Fruit fly (Drosophila melanogaster) whole organism, prepupa: Measurements from ENCODE around the gene CG15576.

Source experiments
- Hr39 ChIP-seq: fragments of 200-800 bp; sonication (Bioruptor generic); optimal IDR thresholded peaks from 2 replicates; lab custom pipeline; 2016; ENCODE audit warnings: missing biosample characterization, missing genetic modification characterization
- Lpt ChIP-seq: fragments of 200-800 bp; sonication (Bioruptor generic); optimal IDR thresholded peaks from 3 replicates; lab custom pipeline; 2016; ENCODE audit warnings: missing biosample characterization, missing genetic modification characterization
- cyc ChIP-seq: fragments of 200-800 bp; sonication (Bioruptor generic); optimal IDR thresholded peaks from 3 replicates; lab custom pipeline; 2016; ENCODE audit warnings: missing biosample characterization, missing genetic modification characterization
- fkh ChIP-seq: fragments of 200-800 bp; sonication (Bioruptor generic); optimal IDR thresholded peaks from 3 replicates; lab custom pipeline; 2017; ENCODE audit warnings: missing biosample characterization, mild to moderate bottlenecking, missing genetic modification characterization, moderate library complexity

- no peak for TF ChIP-seq fkh (GFP tag; lab: Kevin White, UChicago)
- TF ChIP-seq Lpt = peak; percentile 23
- no peak for TF ChIP-seq Hr39 (GFP tag; lab: Kevin White, UChicago)
- no peak for TF ChIP-seq cyc
These were observed 11.7 kb upstream of the CG15576 start for dm6 chrX:4264319-4264718.
